Worm (Caenorhabditis elegans) whole organism, L4 larva: ENCODE measurements around the gene F56C4.1.

Experiments
- F26F4.8 ChIP-seq: fragments of 200-800 bp; sonication (Bioruptor generic); conservative IDR thresholded peaks from 2 replicates; pipeline ENCODE4 v1.3.6; 2022; ENCODE audit warnings: missing genetic modification characterization, missing compliant biosample characterization
- F37D6.2 ChIP-seq: sonication (generic microtip); optimal IDR thresholded peaks from 2 replicates; lab custom pipeline; 2016; ENCODE audit warnings: mild to moderate bottlenecking, missing genetic modification characterization, missing compliant biosample characterization
- F44E2.7 ChIP-seq: fragments of 200-800 bp; sonication (Bioruptor generic); IDR thresholded peaks from 2 replicates; pipeline ENCODE4 v2.1.2; 2022; ENCODE audit warnings: missing genetic modification characterization, missing compliant biosample characterization
- R02D3.7 ChIP-seq: fragments of 150-350 bp; sonication (generic microtip); optimal IDR thresholded peaks from 3 replicates; lab custom pipeline; 2014; ENCODE audit warnings: missing biosample characterization, missing genetic modification characterization
- T20F7.1 ChIP-seq: fragments of 200-800 bp; sonication (Bioruptor generic); optimal IDR thresholded peaks from 2 replicates; lab custom pipeline; 2018; ENCODE audit warnings: mild to moderate bottlenecking, missing genetic modification characterization, missing compliant biosample characterization
- Y105C5A.15 ChIP-seq: fragments of 200-800 bp; sonication (Bioruptor generic); IDR thresholded peaks from 2 replicates; pipeline ENCODE4 v1.3.6; 2022; ENCODE audit warnings: missing genetic modification characterization, missing compliant biosample characterization
- Y48G9A.11 ChIP-seq: fragments of 200-800 bp; sonication (Bioruptor generic); IDR thresholded peaks from 2 replicates; pipeline ENCODE4 v1.3.6; 2022; ENCODE audit warnings: missing genetic modification reagents, missing genetic modification characterization, missing compliant biosample characterization
- ZK337.2 ChIP-seq: fragments of 200-800 bp; sonication (Bioruptor generic); IDR thresholded peaks from 2 replicates; pipeline ENCODE4 v1.3.6; 2022; ENCODE audit warnings: missing genetic modification reagents, missing genetic modification characterization, missing compliant biosample characterization
- aly-2 ChIP-seq: sonication (generic microtip); optimal IDR thresholded peaks from 2 replicates; lab custom pipeline; 2018; ENCODE audit warnings: missing biosample characterization, missing genetic modification characterization
- attf-4 ChIP-seq: sonication (generic microtip); optimal IDR thresholded peaks from 3 replicates; lab custom pipeline; 2017; ENCODE audit warnings: missing biosample characterization, missing genetic modification characterization
- ces-1 ChIP-seq: fragments of 150-350 bp; sonication (generic microtip); optimal IDR thresholded peaks from 4 replicates; lab custom pipeline; 2014; ENCODE audit warnings: missing biosample characterization, missing genetic modification reagents, missing genetic modification characterization
- ctbp-1 ChIP-seq: fragments of 200-800 bp; sonication (Bioruptor generic); IDR thresholded peaks from 2 replicates; pipeline ENCODE4 v1.3.6; 2022; ENCODE audit warnings: missing genetic modification reagents, missing genetic modification characterization, missing compliant biosample characterization
- daf-8 ChIP-seq: fragments of 200-800 bp; sonication (Bioruptor generic); IDR thresholded peaks from 2 replicates; pipeline ENCODE4 v1.3.6; 2022; ENCODE audit warnings: missing genetic modification characterization, missing compliant biosample characterization
- dmd-6 ChIP-seq: fragments of 200-800 bp; sonication (Bioruptor generic); IDR thresholded peaks from 2 replicates; pipeline ENCODE4 v1.3.6; 2022; ENCODE audit warnings: missing genetic modification reagents, missing genetic modification characterization, missing compliant biosample characterization
- dpl-1 ChIP-seq: fragments of 150-350 bp; optimal IDR thresholded peaks from 2 replicates; lab custom pipeline; 2014; ENCODE audit warnings: missing biosample characterization, missing genetic modification reagents, missing genetic modification characterization
- duxl-1 ChIP-seq: sonication (generic microtip); optimal IDR thresholded peaks from 2 replicates; lab custom pipeline; 2016; ENCODE audit warnings: mild to moderate bottlenecking, missing genetic modification characterization, moderate library complexity, missing compliant biosample characterization; ENCODE audit not compliant: poor library complexity
- fkh-10 ChIP-seq: fragments of 150-350 bp; optimal IDR thresholded peaks from 2 replicates; lab custom pipeline; 2014; ENCODE audit warnings: missing biosample characterization, missing genetic modification reagents, missing genetic modification characterization
- hif-1 ChIP-seq, 2 experiments: sonication (generic microtip); optimal IDR thresholded peaks; 2 replicates each; lab custom pipeline; 2016 to 2017; ENCODE audit warnings: missing compliant biosample characterization in 2 of 2, missing genetic modification characterization in 2 of 2, missing genetic modification reagents in 2 of 2, missing genotype in 2 of 2, mild to moderate bottlenecking in 1 of 2
- hlh-11 ChIP-seq: fragments of 200-800 bp; sonication (Bioruptor generic); optimal IDR thresholded peaks from 2 replicates; lab custom pipeline; 2018; ENCODE audit warnings: mild to moderate bottlenecking, missing genetic modification characterization, missing compliant biosample characterization
- hlh-30 ChIP-seq: sonication (generic microtip); optimal IDR thresholded peaks from 2 replicates; lab custom pipeline; 2017; ENCODE audit warnings: antibody characterized with exemption, mild to moderate bottlenecking, missing genetic modification characterization, missing compliant biosample characterization; ENCODE audit not compliant: insufficient read depth
- hmg-1.1 ChIP-seq: fragments of 200-800 bp; sonication (Bioruptor generic); IDR thresholded peaks from 2 replicates; pipeline ENCODE4 v1.3.6; 2022; ENCODE audit warnings: missing genetic modification reagents, missing genetic modification characterization, missing compliant biosample characterization
- jun-1 ChIP-seq: fragments of 150-350 bp; optimal IDR thresholded peaks from 2 replicates; lab custom pipeline; 2014; ENCODE audit warnings: missing biosample characterization, missing genetic modification reagents, missing genetic modification characterization
- lim-7 ChIP-seq: fragments of 200-800 bp; sonication (Bioruptor generic); IDR thresholded peaks from 2 replicates; pipeline ENCODE4 v1.3.6; 2022; ENCODE audit warnings: missing genetic modification characterization, missing compliant biosample characterization
- lin-15B ChIP-seq: fragments of 150-350 bp; sonication (generic microtip); optimal IDR thresholded peaks from 3 replicates; lab custom pipeline; 2014; ENCODE audit warnings: missing biosample characterization, missing genetic modification characterization
- lin-38 ChIP-seq: fragments of 200-800 bp; sonication (Bioruptor generic); IDR thresholded peaks from 2 replicates; pipeline ENCODE4 v1.3.6; 2022; ENCODE audit warnings: missing genetic modification reagents, missing genetic modification characterization, missing compliant biosample characterization
- lin-39 ChIP-seq: fragments of 150-350 bp; optimal IDR thresholded peaks from 2 replicates; lab custom pipeline; 2014; ENCODE audit warnings: missing biosample characterization, missing genetic modification reagents, missing genetic modification characterization
- lsy-2 ChIP-seq, 2 experiments: fragments of 150-350 bp in 1 of 2; sonication (generic microtip) in 1 of 2; optimal IDR thresholded peaks; 2 replicates each; lab custom pipeline; 2014 to 2017; ENCODE audit warnings: missing biosample characterization in 2 of 2, missing genetic modification characterization in 2 of 2
- madf-9 ChIP-seq: fragments of 200-800 bp; sonication (Bioruptor generic); conservative IDR thresholded peaks from 2 replicates; pipeline ENCODE4 v1.3.6; 2022; ENCODE audit warnings: missing genetic modification reagents, missing genetic modification characterization, missing compliant biosample characterization
- mes-2 ChIP-seq: sonication (generic microtip); optimal IDR thresholded peaks from 2 replicates; lab custom pipeline; 2016; ENCODE audit warnings: missing genotype, mild to moderate bottlenecking, missing genetic modification characterization, missing compliant biosample characterization; ENCODE audit not compliant: poor library complexity, severe bottlenecking
- nhr-102 ChIP-seq: sonication (generic microtip); optimal IDR thresholded peaks from 2 replicates; lab custom pipeline; 2016; ENCODE audit warnings: mild to moderate bottlenecking, missing genetic modification characterization, moderate library complexity, missing compliant biosample characterization
- nhr-111 ChIP-seq: fragments of 200-800 bp; sonication (Bioruptor generic); optimal IDR thresholded peaks from 2 replicates; lab custom pipeline; 2018; ENCODE audit warnings: mild to moderate bottlenecking, missing genetic modification characterization, missing compliant biosample characterization
- nhr-25 ChIP-seq: sonication (generic microtip); optimal IDR thresholded peaks from 2 replicates; lab custom pipeline; 2017; ENCODE audit warnings: missing genetic modification characterization, mild to moderate bottlenecking, missing compliant biosample characterization, antibody characterized with exemption, moderate library complexity, borderline replicate concordance; ENCODE audit not compliant: insufficient read depth
- nhr-28 ChIP-seq: fragments of 150-350 bp; optimal IDR thresholded peaks from 2 replicates; lab custom pipeline; 2014; ENCODE audit warnings: missing biosample characterization, missing genetic modification characterization
- nhr-41 ChIP-seq: fragments of 200-800 bp; sonication (Bioruptor generic); IDR thresholded peaks from 2 replicates; pipeline ENCODE4 v1.3.6; 2022; ENCODE audit warnings: missing genetic modification reagents, missing genetic modification characterization, missing compliant biosample characterization
- nhr-48 ChIP-seq: sonication (generic microtip); optimal IDR thresholded peaks from 2 replicates; lab custom pipeline; 2016; ENCODE audit warnings: mild to moderate bottlenecking, missing genetic modification characterization, missing compliant biosample characterization
- nhr-76 ChIP-seq: fragments of 150-350 bp; optimal IDR thresholded peaks from 2 replicates; lab custom pipeline; 2014; ENCODE audit warnings: missing biosample characterization, missing genetic modification characterization
- nhr-77 ChIP-seq: fragments of 150-350 bp; optimal IDR thresholded peaks from 2 replicates; lab custom pipeline; 2014; ENCODE audit warnings: missing biosample characterization, missing genetic modification characterization
- php-3 ChIP-seq: fragments of 200-800 bp; sonication (Bioruptor generic); IDR thresholded peaks from 2 replicates; pipeline ENCODE4 v1.3.6; 2022; ENCODE audit warnings: missing genetic modification reagents, missing genetic modification characterization, missing compliant biosample characterization
- set-16 ChIP-seq: fragments of 200-800 bp; sonication (Bioruptor generic); IDR thresholded peaks from 2 replicates; pipeline ENCODE4 v1.3.6; 2022; ENCODE audit warnings: missing genetic modification reagents, missing genetic modification characterization, missing compliant biosample characterization
- skn-1 ChIP-seq: fragments of 150-350 bp; optimal IDR thresholded peaks from 2 replicates; lab custom pipeline; 2014; ENCODE audit warnings: missing biosample characterization, missing genetic modification characterization
- snpc-4 ChIP-seq: fragments of 150-350 bp; optimal IDR thresholded peaks from 2 replicates; lab custom pipeline; 2014; ENCODE audit warnings: missing biosample characterization, missing genetic modification characterization
- spr-1 ChIP-seq: sonication (generic microtip); optimal IDR thresholded peaks from 2 replicates; lab custom pipeline; 2016; ENCODE audit warnings: mild to moderate bottlenecking, missing genetic modification characterization, missing compliant biosample characterization
- spr-3 ChIP-seq: fragments of 200-800 bp; sonication (Bioruptor generic); optimal IDR thresholded peaks from 2 replicates; lab custom pipeline; 2018; ENCODE audit warnings: mild to moderate bottlenecking, missing genetic modification characterization, missing compliant biosample characterization
- tag-97 ChIP-seq: fragments of 200-800 bp; sonication (Bioruptor generic); IDR thresholded peaks from 2 replicates; pipeline ENCODE4 v1.3.6; 2022; ENCODE audit warnings: missing genetic modification characterization, missing compliant biosample characterization
- unc-39 ChIP-seq: sonication (generic microtip); optimal IDR thresholded peaks from 2 replicates; lab custom pipeline; 2017; ENCODE audit warnings: missing biosample characterization, missing genetic modification characterization
- unc-62 ChIP-seq, 3 experiments: fragments of 150-350 bp in 1 of 3; sonication (generic microtip); optimal IDR thresholded peaks in 2 of 3; peaks in 1 of 3; 1 replicate in 1 of 3; 2 replicates in 2 of 3; lab custom pipeline; 2014 to 2017; ENCODE audit warnings: missing biosample characterization in 3 of 3, missing genetic modification characterization in 3 of 3, missing genetic modification reagents in 3 of 3, missing genotype in 1 of 3
- zag-1 ChIP-seq: fragments of 150-350 bp; optimal IDR thresholded peaks from 2 replicates; lab custom pipeline; 2014; ENCODE audit warnings: missing biosample characterization, missing genetic modification characterization
- zfp-2 ChIP-seq: sonication (generic microtip); optimal IDR thresholded peaks from 2 replicates; lab custom pipeline; 2016; ENCODE audit warnings: mild to moderate bottlenecking, missing genetic modification characterization, missing compliant biosample characterization
- zip-11 ChIP-seq: fragments of 200-800 bp; sonication (Bioruptor generic); IDR thresholded peaks from 2 replicates; pipeline ENCODE4 v1.3.6; 2022; ENCODE audit warnings: missing genetic modification characterization, missing compliant biosample characterization
- zip-2 ChIP-seq: fragments of 150-350 bp; optimal IDR thresholded peaks from 2 replicates; lab custom pipeline; 2014; ENCODE audit warnings: missing biosample characterization, missing genetic modification characterization
- ztf-11 ChIP-seq: fragments of 150-350 bp; optimal IDR thresholded peaks from 2 replicates; lab custom pipeline; 2014; ENCODE audit warnings: missing biosample characterization, missing genetic modification characterization

The F56C4.1 gene

DNA sequence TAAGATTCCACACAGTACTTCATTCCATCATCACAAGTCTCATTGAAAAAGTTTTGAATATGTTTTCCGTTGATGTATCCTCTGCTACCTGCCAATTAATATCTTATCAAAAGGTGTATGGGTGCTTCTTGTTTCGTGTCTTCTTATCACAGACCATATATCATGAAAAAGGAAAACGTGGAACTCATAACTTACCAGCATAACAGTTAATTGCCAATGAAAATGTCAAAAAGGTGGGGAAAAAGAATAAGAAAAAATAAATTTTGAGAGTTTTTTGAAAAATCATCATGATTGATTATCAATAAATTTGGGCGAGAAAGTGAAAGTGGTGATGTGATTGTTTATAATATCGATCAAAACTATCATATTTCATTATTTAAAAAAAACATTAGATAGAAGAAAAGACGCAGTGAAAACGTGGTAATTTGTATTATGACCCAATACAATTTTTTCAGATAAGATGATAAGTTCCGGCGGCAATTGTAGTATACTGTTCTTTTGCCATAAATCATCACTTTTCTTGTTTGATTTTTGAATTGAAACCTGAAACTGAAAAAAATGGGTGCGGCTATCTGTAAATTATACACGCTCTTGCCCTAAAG is 5.7 kb upstream of the F56C4.1 start, which contains the start of gene F56C4.4 (continued):
- TF ChIP-seq madf-9 (GFP tag; lab: Robert Waterston, UW): no peak
- TF ChIP-seq spr-3 (GFP tag; lab: Kevin White, UChicago): no peak
- no peak for TF ChIP-seq lim-7 (GFP tag; lab: Robert Waterston, UW)
- TF ChIP-seq nhr-48 (tag; lab: Kevin White, UChicago): peak; percentile 61
- TF ChIP-seq Y105C5A.15: no peak
- TF ChIP-seq unc-39 (tag; lab: Kevin White, UChicago): no peak
- peak; percentile 95 for TF ChIP-seq php-3
- TF ChIP-seq nhr-25: no peak
- no peak for TF ChIP-seq lin-38 (GFP tag; lab: Robert Waterston, UW)
- no peak for TF ChIP-seq skn-1 (tag; lab: Kevin White, UChicago)
- TF ChIP-seq nhr-102: no peak
- no peak for TF ChIP-seq dpl-1 (GFP tag; lab: Kevin White, UChicago)
- TF ChIP-seq lin-15B: no peak
- TF ChIP-seq unc-62 (GFP tag; optimal IDR thresholded peaks at IDR 0.05 in 1 of 2; lab: Kevin White, UChicago): no peak
- no peak for TF ChIP-seq unc-62 (tag; optimal IDR thresholded peaks at IDR 0.05; lab: Kevin White, UChicago)
- peak; percentile 80 for TF ChIP-seq dmd-6 (GFP tag; lab: Robert Waterston, UW)
- TF ChIP-seq tag-97: no peak
- TF ChIP-seq hlh-11 (tag; lab: Kevin White, UChicago): peak; percentile 69
- TF ChIP-seq zfp-2 (tag; lab: Kevin White, UChicago): no peak
- TF ChIP-seq hlh-30 (tag; lab: Kevin White, UChicago): no peak
- TF ChIP-seq mes-2: no peak
- no peak for TF ChIP-seq snpc-4 (tag; lab: Kevin White, UChicago)
- TF ChIP-seq nhr-111 (GFP tag; lab: Kevin White, UChicago): no peak
- no peak for TF ChIP-seq hif-1 (tag; optimal IDR thresholded peaks at IDR 0.05; lab: Kevin White, UChicago)
- TF ChIP-seq Y48G9A.11 (GFP tag; lab: Robert Waterston, UW): no peak
- TF ChIP-seq F44E2.7 (GFP tag; lab: Robert Waterston, UW): no peak
- TF ChIP-seq jun-1 (tag; lab: Kevin White, UChicago): no peak
- no peak for TF ChIP-seq daf-8
- TF ChIP-seq zip-11: no peak
- no peak for TF ChIP-seq ctbp-1
- no peak for TF ChIP-seq R02D3.7 (tag; lab: Kevin White, UChicago)
- TF ChIP-seq F37D6.2 (tag; lab: Kevin White, UChicago): no peak
- no peak for TF ChIP-seq nhr-41
- no peak for TF ChIP-seq lsy-2 (tag; optimal IDR thresholded peaks at IDR 0.05; lab: Kevin White, UChicago)
- no peak for TF ChIP-seq zag-1 (tag; lab: Kevin White, UChicago)
- peak; percentile 54 for TF ChIP-seq nhr-28 (tag; lab: Kevin White, UChicago)
- TF ChIP-seq lin-39 (tag; lab: Kevin White, UChicago): no peak
- TF ChIP-seq fkh-10 (GFP tag; lab: Kevin White, UChicago): no peak
- TF ChIP-seq F26F4.8 (GFP tag; lab: Robert Waterston, UW): no peak
- TF ChIP-seq zip-2 (tag; lab: Kevin White, UChicago): no peak
- TF ChIP-seq ZK337.2 (GFP tag; lab: Robert Waterston, UW): no peak
- TF ChIP-seq hmg-1.1 (GFP tag; lab: Robert Waterston, UW): no peak
- TF ChIP-seq nhr-77: peak; percentile 30
- TF ChIP-seq duxl-1 (tag; lab: Kevin White, UChicago): no peak
- TF ChIP-seq spr-1 (tag; lab: Kevin White, UChicago): no peak
- TF ChIP-seq attf-4 (tag; lab: Kevin White, UChicago): no peak
- no peak for TF ChIP-seq set-16 (GFP tag; lab: Robert Waterston, UW)
- no peak for TF ChIP-seq nhr-76
- no peak for TF ChIP-seq ztf-11
- TF ChIP-seq aly-2 (tag; lab: Kevin White, UChicago): no peak
- no peak for TF ChIP-seq ces-1 (GFP tag; lab: Kevin White, UChicago)
- peak; percentile 53 for TF ChIP-seq T20F7.1 (GFP tag; lab: Kevin White, UChicago)
